Worm (Caenorhabditis elegans) whole organism, midembryonic: ENCODE measurements around the gene Y75B7AL.2.

Experiments used
- T22C8.4 ChIP-seq: fragments of 200-800 bp; sonication (Bioruptor generic); IDR thresholded peaks from 2 replicates; pipeline ENCODE4 v1.3.6; 2022; ENCODE audit warnings: missing genetic modification characterization, missing compliant biosample characterization
- cog-1 ChIP-seq: sonication (generic microtip); optimal IDR thresholded peaks from 2 replicates; lab custom pipeline; 2016; ENCODE audit warnings: missing genetic modification characterization, missing compliant biosample characterization
- flt-1 ChIP-seq: fragments of 200-800 bp; sonication (Bioruptor generic); IDR thresholded peaks from 2 replicates; pipeline ENCODE4 v1.3.6; 2022; ENCODE audit warnings: missing genetic modification characterization, missing compliant biosample characterization
- klf-2 ChIP-seq: fragments of 200-800 bp; sonication (Bioruptor generic); conservative IDR thresholded peaks from 2 replicates; pipeline ENCODE4 v1.3.6; 2022; ENCODE audit warnings: missing genetic modification reagents, missing genetic modification characterization, missing compliant biosample characterization
- med-1 ChIP-seq: sonication (generic microtip); optimal IDR thresholded peaks from 2 replicates; lab custom pipeline; 2017; ENCODE audit warnings: missing genetic modification characterization, mild to moderate bottlenecking, missing compliant biosample characterization, antibody characterized with exemption, missing genetic modification reagents; ENCODE audit not compliant: insufficient read depth
- ref-1 ChIP-seq: fragments of 200-800 bp; sonication (Bioruptor generic); conservative IDR thresholded peaks from 2 replicates; pipeline ENCODE4 v1.3.6; 2022; ENCODE audit warnings: missing genetic modification reagents, missing genetic modification characterization, missing compliant biosample characterization
- tab-1 ChIP-seq: fragments of 200-800 bp; sonication (Bioruptor generic); IDR thresholded peaks from 2 replicates; pipeline ENCODE4 v1.3.6; 2022; ENCODE audit warnings: missing genetic modification characterization, missing compliant biosample characterization
- ztf-23 ChIP-seq: fragments of 200-800 bp; sonication (Bioruptor generic); IDR thresholded peaks from 2 replicates; pipeline ENCODE4 v1.3.6; 2022; ENCODE audit warnings: missing genetic modification reagents, missing genetic modification characterization, missing compliant biosample characterization
- ztf-29 ChIP-seq: fragments of 200-800 bp; sonication (Bioruptor generic); IDR thresholded peaks from 2 replicates; pipeline ENCODE4 v1.3.6; 2022; ENCODE audit warnings: missing genetic modification reagents, missing genetic modification characterization, missing compliant biosample characterization

Gene Y75B7AL.2

ce11 chrV:1287276-1287675 is 70.7 kb downstream of the Y75B7AL.2 start:
- no peak for TF ChIP-seq ref-1 (GFP tag; lab: Robert Waterston, UW)
- TF ChIP-seq ztf-29 (GFP tag; lab: Robert Waterston, UW), result no peak
- no peak for TF ChIP-seq tab-1 (GFP tag; lab: Robert Waterston, UW)

ce11 chrV:1285657-1286123 is 72.3 kb downstream of the Y75B7AL.2 start, which contains the start of gene tank-1:
Gene tank-1, minus strand, starts transcription at chrV:1285707.
- TF ChIP-seq tab-1 (GFP tag; lab: Robert Waterston, UW) (no peak), ztf-29 (GFP tag; lab: Robert Waterston, UW) (no peak), T22C8.4 (GFP tag; lab: Robert Waterston, UW) (no peak), flt-1 (GFP tag; lab: Robert Waterston, UW) (no peak), ref-1 (GFP tag; lab: Robert Waterston, UW) (no peak), cog-1 (tag; lab: Kevin White, UChicago) (no peak), med-1 (GFP tag; lab: Kevin White, UChicago) (no peak), klf-2 (GFP tag; lab: Robert Waterston, UW) (no peak), ztf-23 (no peak)
